Worm (Caenorhabditis elegans) whole organism, young adult: ENCODE data around the gene F53A3.7.

Experiments used
- B0019.2 ChIP-seq: fragments of 200-800 bp; sonication (Bioruptor generic); conservative IDR thresholded peaks from 2 replicates; pipeline ENCODE4 v1.3.6; 2022; ENCODE audit warnings: missing genetic modification reagents, missing genetic modification characterization, missing compliant biosample characterization
- B0261.1 ChIP-seq: sonication (generic microtip); optimal IDR thresholded peaks from 2 replicates; lab custom pipeline; 2016; ENCODE audit warnings: mild to moderate bottlenecking, missing genetic modification characterization, moderate library complexity, missing compliant biosample characterization
- B0336.3 ChIP-seq: fragments of 200-800 bp; sonication (Bioruptor generic); IDR thresholded peaks from 2 replicates; pipeline ENCODE4 v1.3.6; 2022; ENCODE audit warnings: missing genetic modification characterization, missing compliant biosample characterization
- D2030.7 ChIP-seq: fragments of 200-800 bp; sonication (Bioruptor generic); IDR thresholded peaks from 2 replicates; pipeline ENCODE4 v1.3.6; 2022; ENCODE audit warnings: missing genetic modification reagents, missing genetic modification characterization, missing compliant biosample characterization
- F37B4.10 ChIP-seq: fragments of 200-800 bp; sonication (Bioruptor generic); IDR thresholded peaks from 2 replicates; pipeline ENCODE4 v1.3.6; 2022; ENCODE audit warnings: missing genetic modification characterization, missing compliant biosample characterization
- T07F8.4 ChIP-seq: sonication (generic microtip); optimal IDR thresholded peaks from 2 replicates; lab custom pipeline; 2016; ENCODE audit warnings: mild to moderate bottlenecking, missing genetic modification characterization, moderate library complexity, missing compliant biosample characterization
- Y95B8A.8 ChIP-seq: fragments of 200-800 bp; sonication (Bioruptor generic); IDR thresholded peaks from 2 replicates; pipeline ENCODE4 v1.3.6; 2022; ENCODE audit warnings: missing genetic modification reagents, missing genetic modification characterization, missing compliant biosample characterization
- atf-7 ChIP-seq: sonication (generic microtip); optimal IDR thresholded peaks from 2 replicates; lab custom pipeline; 2017; ENCODE audit warnings: mild to moderate bottlenecking, missing genetic modification characterization, missing compliant biosample characterization
- attf-5 ChIP-seq: fragments of 200-800 bp; sonication (Bioruptor generic); optimal IDR thresholded peaks from 2 replicates; lab custom pipeline; 2018; ENCODE audit warnings: mild to moderate bottlenecking, missing genetic modification characterization, missing compliant biosample characterization
- bed-1 ChIP-seq: fragments of 200-800 bp; sonication (Bioruptor generic); IDR thresholded peaks from 2 replicates; pipeline ENCODE4 v1.3.6; 2022; ENCODE audit warnings: missing genetic modification reagents, missing genetic modification characterization, missing compliant biosample characterization
- bed-2 ChIP-seq: fragments of 200-800 bp; sonication (Bioruptor generic); IDR thresholded peaks from 2 replicates; pipeline ENCODE4 v1.3.6; 2022; ENCODE audit warnings: missing genetic modification reagents, missing genetic modification characterization, missing compliant biosample characterization
- cebp-1 ChIP-seq, 2 experiments: fragments of 200-800 bp in 1 of 2; sonication (Bioruptor generic) in 1 of 2; sonication (generic microtip) in 1 of 2; IDR thresholded peaks in 1 of 2; optimal IDR thresholded peaks in 1 of 2; 2 replicates each; pipeline versions ENCODE4 v1.3.6 to Lab custom; 2017 to 2022; ENCODE audit warnings: missing compliant biosample characterization in 2 of 2, missing genetic modification characterization in 2 of 2, mild to moderate bottlenecking in 1 of 2, missing genetic modification reagents in 1 of 2, moderate library complexity in 1 of 2
- ceh-100 ChIP-seq: fragments of 200-800 bp; sonication (Bioruptor generic); IDR thresholded peaks from 2 replicates; pipeline ENCODE4 v1.3.6; 2022; ENCODE audit warnings: missing genetic modification reagents, missing genetic modification characterization, missing compliant biosample characterization
- ceh-79 ChIP-seq: sonication (generic microtip); optimal IDR thresholded peaks from 2 replicates; lab custom pipeline; 2017; ENCODE audit warnings: mild to moderate bottlenecking, missing genetic modification characterization, missing compliant biosample characterization
- chd-7 ChIP-seq: sonication (generic microtip); optimal IDR thresholded peaks from 2 replicates; lab custom pipeline; 2016; ENCODE audit warnings: mild to moderate bottlenecking, missing genetic modification characterization, moderate library complexity, missing compliant biosample characterization
- die-1 ChIP-seq: sonication (generic microtip); optimal IDR thresholded peaks from 2 replicates; lab custom pipeline; 2016; ENCODE audit warnings: missing genotype, mild to moderate bottlenecking, missing genetic modification characterization, missing compliant biosample characterization
- dox-1 ChIP-seq: fragments of 200-800 bp; sonication (Bioruptor generic); IDR thresholded peaks from 2 replicates; pipeline ENCODE4 v1.3.6; 2022; ENCODE audit warnings: missing genetic modification reagents, missing genetic modification characterization, missing compliant biosample characterization
- egl-44 ChIP-seq: fragments of 200-800 bp; sonication (Bioruptor generic); IDR thresholded peaks from 2 replicates; pipeline ENCODE4 v1.3.6; 2022; ENCODE audit warnings: missing genetic modification reagents, missing genetic modification characterization, missing compliant biosample characterization
- egrh-3 ChIP-seq: fragments of 200-800 bp; sonication (Bioruptor generic); IDR thresholded peaks from 2 replicates; pipeline ENCODE4 v1.3.6; 2022; ENCODE audit warnings: missing genetic modification reagents, missing genetic modification characterization, missing compliant biosample characterization
- fkh-3 ChIP-seq: sonication (generic microtip); optimal IDR thresholded peaks from 2 replicates; lab custom pipeline; 2016; ENCODE audit warnings: mild to moderate bottlenecking, missing genetic modification characterization, missing compliant biosample characterization
- gei-17 ChIP-seq: fragments of 200-800 bp; sonication (Bioruptor generic); optimal IDR thresholded peaks from 2 replicates; lab custom pipeline; 2018; ENCODE audit warnings: mild to moderate bottlenecking, missing genetic modification characterization, missing compliant biosample characterization
- him-1 ChIP-seq: sonication (generic microtip); optimal IDR thresholded peaks from 2 replicates; lab custom pipeline; 2016; ENCODE audit warnings: missing genotype, missing genetic modification reagents, missing genetic modification characterization, missing compliant biosample characterization
- hlh-26 ChIP-seq: fragments of 200-800 bp; sonication (Bioruptor generic); conservative IDR thresholded peaks from 2 replicates; pipeline ENCODE4 v1.3.6; 2022; ENCODE audit warnings: missing genetic modification reagents, missing genetic modification characterization, missing compliant biosample characterization
- hmg-1.2 ChIP-seq: fragments of 200-800 bp; sonication (Bioruptor generic); IDR thresholded peaks from 2 replicates; pipeline ENCODE4 v1.3.6; 2022; ENCODE audit warnings: missing genetic modification reagents, missing genetic modification characterization, missing compliant biosample characterization
- lin-54 ChIP-seq: fragments of 200-800 bp; sonication (Bioruptor generic); optimal IDR thresholded peaks from 2 replicates; lab custom pipeline; 2018; ENCODE audit warnings: mild to moderate bottlenecking, missing genetic modification characterization, missing compliant biosample characterization
- lir-1 ChIP-seq: fragments of 200-800 bp; sonication (Bioruptor generic); conservative IDR thresholded peaks from 2 replicates; pipeline ENCODE4 v1.3.6; 2022; ENCODE audit warnings: missing genetic modification reagents, missing genetic modification characterization, missing compliant biosample characterization
- mel-28 ChIP-seq: sonication (generic microtip); optimal IDR thresholded peaks from 2 replicates; lab custom pipeline; 2016; ENCODE audit warnings: borderline replicate concordance, mild to moderate bottlenecking, missing genetic modification characterization, missing compliant biosample characterization
- mes-4 ChIP-seq: sonication (generic microtip); optimal IDR thresholded peaks from 2 replicates; lab custom pipeline; 2016; ENCODE audit warnings: missing genotype, missing genetic modification characterization, missing compliant biosample characterization
- nfya-1 ChIP-seq: sonication (generic microtip); optimal IDR thresholded peaks from 2 replicates; lab custom pipeline; 2017; ENCODE audit warnings: antibody characterized with exemption, missing compliant biosample characterization, missing genetic modification characterization, borderline replicate concordance; ENCODE audit not compliant: insufficient read depth
- nfyb-1 ChIP-seq: fragments of 200-800 bp; sonication (Bioruptor generic); IDR thresholded peaks from 2 replicates; pipeline ENCODE4 v1.3.6; 2022; ENCODE audit warnings: missing genetic modification reagents, missing genetic modification characterization, missing compliant biosample characterization
- nhr-120 ChIP-seq: fragments of 200-800 bp; sonication (Bioruptor generic); IDR thresholded peaks from 2 replicates; pipeline ENCODE4 v1.3.6; 2022; ENCODE audit warnings: missing genetic modification characterization, missing compliant biosample characterization
- nhr-80 ChIP-seq: sonication (generic microtip); optimal IDR thresholded peaks from 2 replicates; lab custom pipeline; 2016; ENCODE audit warnings: missing genetic modification characterization, missing compliant biosample characterization
- rcor-1 ChIP-seq: fragments of 200-800 bp; sonication (Bioruptor generic); IDR thresholded peaks from 2 replicates; pipeline ENCODE4 v1.3.6; 2022; ENCODE audit warnings: missing genetic modification reagents, missing genetic modification characterization, missing compliant biosample characterization
- rpc-1 ChIP-seq, 2 experiments: fragments of 150-350 bp in 1 of 2; sonication (generic microtip) in 1 of 2; optimal IDR thresholded peaks; 2 replicates each; lab custom pipeline; 2014 to 2018; ENCODE audit warnings: missing biosample characterization in 1 of 2, missing genetic modification characterization in 1 of 2, missing genetic modification reagents in 1 of 2, missing genotype in 1 of 2
- sdz-38 ChIP-seq: sonication (generic microtip); optimal IDR thresholded peaks from 2 replicates; lab custom pipeline; 2016; ENCODE audit warnings: missing genotype, missing genetic modification characterization, missing compliant biosample characterization
- snpc-4 ChIP-seq, 5 experiments: fragments of 150-350 bp in 1 of 5; sonication (generic microtip) in 4 of 5; optimal IDR thresholded peaks; 2 replicates each; lab custom pipeline; 2014 to 2018; ENCODE audit warnings: missing genetic modification characterization in 5 of 5, missing biosample characterization in 3 of 5, antibody characterized with exemption in 2 of 5, mild to moderate bottlenecking in 2 of 5, missing compliant biosample characterization in 2 of 5, missing genotype in 2 of 5, moderate library complexity in 2 of 5, missing genetic modification reagents in 1 of 5
- tbx-9 ChIP-seq: sonication (generic microtip); optimal IDR thresholded peaks from 2 replicates; lab custom pipeline; 2016; ENCODE audit warnings: borderline replicate concordance, missing genetic modification characterization, inconsistent platforms, missing compliant biosample characterization
- zfh-2 ChIP-seq: fragments of 200-800 bp; sonication (Bioruptor generic); conservative IDR thresholded peaks from 2 replicates; pipeline ENCODE4 v1.3.6; 2022; ENCODE audit warnings: missing genetic modification reagents, missing genetic modification characterization, missing compliant biosample characterization
- ztf-28 ChIP-seq: fragments of 200-800 bp; sonication (Bioruptor generic); IDR thresholded peaks from 2 replicates; pipeline ENCODE4 v1.3.6; 2022; ENCODE audit warnings: missing genetic modification reagents, missing genetic modification characterization, missing compliant biosample characterization
- ztf-3 ChIP-seq: fragments of 200-800 bp; sonication (Bioruptor generic); optimal IDR thresholded peaks from 2 replicates; lab custom pipeline; 2018; ENCODE audit warnings: mild to moderate bottlenecking, missing genetic modification characterization, missing compliant biosample characterization

The F53A3.7 gene

ce11 chrIII:1951388-1951787 is at the start of gene F53A3.7 (continued):
- TF ChIP-seq B0019.2 (GFP tag; lab: Robert Waterston, UW) (no peak), lir-1 (GFP tag; lab: Robert Waterston, UW) (no peak), hlh-26 (GFP tag; lab: Robert Waterston, UW) (no peak), nhr-80 (tag; lab: Kevin White, UChicago) (no peak), atf-7 (tag; lab: Kevin White, UChicago) (peak; percentile 50), him-1 (peak; percentile 57), mes-4 (tag; lab: Kevin White, UChicago) (no peak), ceh-100 (peak; percentile 30; the same call in 1 of the 2 replicates), die-1 (tag; lab: Kevin White, UChicago) (no peak), rpc-1 (optimal IDR thresholded peaks at IDR 0.05; lab: Kevin White, UChicago) (no peak), rpc-1 (tag; optimal IDR thresholded peaks at IDR 0.05; lab: Kevin White, UChicago) (no peak), chd-7 (tag; lab: Kevin White, UChicago) (no peak), attf-5 (GFP tag; lab: Kevin White, UChicago) (no peak), nfya-1 (tag; lab: Kevin White, UChicago) (no peak), bed-1 (GFP tag; lab: Robert Waterston, UW) (no peak), ztf-28 (GFP tag; lab: Robert Waterston, UW) (no peak), tbx-9 (tag; lab: Kevin White, UChicago) (no peak), mel-28 (no peak), F37B4.10 (no peak), zfh-2 (GFP tag; lab: Robert Waterston, UW) (no peak), sdz-38 (tag; lab: Kevin White, UChicago) (no peak), B0336.3 (GFP tag; lab: Robert Waterston, UW) (peak; percentile 89), T07F8.4 (tag; lab: Kevin White, UChicago) (no peak), Y95B8A.8 (no peak), gei-17 (no peak), hmg-1.2 (0 out of 2 replicates have a peak, but pooled peaks have one; percentile 11), fkh-3 (tag; lab: Kevin White, UChicago) (no peak), egl-44 (GFP tag; lab: Robert Waterston, UW) (no peak), bed-2 (GFP tag; lab: Robert Waterston, UW) (no peak), nfyb-1 (no peak)
- TF ChIP-seq, all 124 proteins: peak for 31

ce11 chrIII:1903966-1904365 is 47.4 kb upstream of the F53A3.7 start:
- TF ChIP-seq nfya-1 (tag; lab: Kevin White, UChicago): no peak
- no peak for TF ChIP-seq snpc-4 (GFP tag; optimal IDR thresholded peaks at IDR 0.05; lab: Kevin White, UChicago)
- TF ChIP-seq snpc-4 (tag; optimal IDR thresholded peaks at IDR 0.05; lab: Kevin White, UChicago): no peak
- TF ChIP-seq nhr-120 (GFP tag; lab: Robert Waterston, UW): no peak
- no peak for TF ChIP-seq ceh-79 (tag; lab: Kevin White, UChicago)
- no peak for TF ChIP-seq egrh-3
- TF ChIP-seq rcor-1 (GFP tag; lab: Robert Waterston, UW): no peak
- no peak for TF ChIP-seq dox-1 (GFP tag; lab: Robert Waterston, UW)
- no peak for TF ChIP-seq D2030.7 (GFP tag; lab: Robert Waterston, UW)
- no peak for TF ChIP-seq cebp-1 (GFP tag; IDR thresholded peaks at IDR 0.05; lab: Robert Waterston, UW)
- TF ChIP-seq cebp-1 (tag; optimal IDR thresholded peaks at IDR 0.05; lab: Kevin White, UChicago): no peak
- no peak for TF ChIP-seq atf-7 (tag; lab: Kevin White, UChicago)
- TF ChIP-seq ztf-3: no peak
- TF ChIP-seq lin-54 (GFP tag; lab: Kevin White, UChicago): no peak
- no peak for TF ChIP-seq B0261.1
